Worm (Caenorhabditis elegans) whole organism, L3 larva: ENCODE measurements around the gene atln-1.

Experiments used
- ZK546.5 ChIP-seq: sonication (generic microtip); optimal IDR thresholded peaks from 2 replicates; lab custom pipeline; 2017; ENCODE audit warnings: missing biosample characterization, missing genetic modification characterization
- ama-1 ChIP-seq: fragments of 150-350 bp; optimal IDR thresholded peaks from 2 replicates; lab custom pipeline; 2018
- elt-2 ChIP-seq: sonication (generic microtip); optimal IDR thresholded peaks from 2 replicates; lab custom pipeline; 2016; ENCODE audit warnings: missing genetic modification reagents, mild to moderate bottlenecking, missing genetic modification characterization, missing compliant biosample characterization
- fkh-10 ChIP-seq: sonication (generic microtip); optimal IDR thresholded peaks from 2 replicates; lab custom pipeline; 2017; ENCODE audit warnings: missing biosample characterization, missing genetic modification reagents, missing genetic modification characterization
- fkh-2 ChIP-seq: fragments of 150-350 bp; optimal IDR thresholded peaks from 2 replicates; lab custom pipeline; 2014; ENCODE audit warnings: missing biosample characterization, missing genetic modification reagents, missing genetic modification characterization
- fos-1 ChIP-seq: fragments of 150-350 bp; optimal IDR thresholded peaks from 2 replicates; lab custom pipeline; 2014; ENCODE audit warnings: missing biosample characterization, missing genetic modification characterization
- jun-1 ChIP-seq: fragments of 150-350 bp; optimal IDR thresholded peaks from 2 replicates; lab custom pipeline; 2014; ENCODE audit warnings: missing biosample characterization, missing genetic modification reagents, missing genetic modification characterization
- nhr-11 ChIP-seq: fragments of 150-350 bp; optimal IDR thresholded peaks from 2 replicates; lab custom pipeline; 2014; ENCODE audit warnings: missing biosample characterization, missing genetic modification characterization
- nhr-12 ChIP-seq: fragments of 150-350 bp; optimal IDR thresholded peaks from 2 replicates; lab custom pipeline; 2014; ENCODE audit warnings: missing biosample characterization, missing genetic modification characterization
- nhr-28 ChIP-seq: fragments of 150-350 bp; optimal IDR thresholded peaks from 2 replicates; lab custom pipeline; 2014; ENCODE audit warnings: missing biosample characterization, missing genetic modification characterization
- skn-1 ChIP-seq: fragments of 150-350 bp; optimal IDR thresholded peaks from 2 replicates; lab custom pipeline; 2014; ENCODE audit warnings: missing biosample characterization, missing genetic modification characterization

ce11 chrIV:2802193-2802592, 13.7 kb downstream of the atln-1 start:
- TF ChIP-seq ama-1 (lab: Kevin White, UChicago) (no peak), nhr-12 (tag; lab: Kevin White, UChicago) (no peak), fkh-2 (tag; lab: Kevin White, UChicago) (no peak), nhr-28 (tag; lab: Kevin White, UChicago) (no peak), fos-1 (tag; lab: Kevin White, UChicago) (no peak), fkh-10 (GFP tag; lab: Kevin White, UChicago) (no peak), ZK546.5 (tag; lab: Kevin White, UChicago) (no peak), jun-1 (tag; lab: Kevin White, UChicago) (no peak), elt-2 (tag; lab: Kevin White, UChicago) (peak; percentile 6), skn-1 (tag; lab: Kevin White, UChicago) (no peak), nhr-11 (no peak)
